Fruit fly (Drosophila melanogaster): ENCODE measurements around the gene ND-20.
A peak's percentile ranks its signal among the peaks of the same experiment; 100 is the strongest.

Gene ND-20

dm6 chrX:15991618-15992526 is 5.3 kb upstream of the ND-20 start, which contains the start of the genes CG46312, eIF5 and exd (continued):
- no peak for TF ChIP-seq Elba2 (GFP tag; optimal IDR thresholded peaks at IDR 0.05)
- peak; percentile 40 for TF ChIP-seq CG2116 (GFP tag; optimal IDR thresholded peaks at IDR 0.05)
- peak; percentile 53 for TF ChIP-seq CG12391 (tag; optimal IDR thresholded peaks at IDR 0.05)
- TF ChIP-seq CG17385 (GFP tag; optimal IDR thresholded peaks at IDR 0.05): no peak
- peak; percentile 88 for TF ChIP-seq CG6791 (GFP tag; IDR thresholded peaks at IDR 0.05; ENCODE audit: partially characterized antibody)
- TF ChIP-seq D19A (tag; optimal IDR thresholded peaks at IDR 0.05): peak; percentile 8
- 0 out of 2 replicates have a peak, but pooled peaks have one; percentile 23 for TF ChIP-seq sna (GFP tag; IDR thresholded peaks at IDR 0.05; ENCODE audit: partially characterized antibody)
- TF ChIP-seq CG12155 (GFP tag; optimal IDR thresholded peaks at IDR 0.05): no peak
- no peak for TF ChIP-seq CG16779 (GFP tag; IDR thresholded peaks at IDR 0.05)
- TF ChIP-seq CG4360 (GFP tag; IDR thresholded peaks at IDR 0.05): no peak
- no peak for TF ChIP-seq sob (GFP tag; IDR thresholded peaks at IDR 0.05)
- TF ChIP-seq CG17328 (GFP tag; IDR thresholded peaks at IDR 0.05): no peak
- TF ChIP-seq CG1024 (GFP tag; IDR thresholded peaks at IDR 0.05): peak; percentile 28; the same call in 1 of the 2 replicates
- TF ChIP-seq BEAF-32 (GFP tag; optimal IDR thresholded peaks at IDR 0.05): peak; percentile 82
- peak; percentile 75 for TF ChIP-seq Scr (GFP tag; IDR thresholded peaks at IDR 0.05; ENCODE audit: partially characterized antibody)
- TF ChIP-seq CG30020 (tag; optimal IDR thresholded peaks at IDR 0.05): peak; percentile 96
- TF ChIP-seq eyg (GFP tag; optimal IDR thresholded peaks at IDR 0.05): no peak
- peak; percentile 42 for TF ChIP-seq gfzf (GFP tag; optimal IDR thresholded peaks at IDR 0.05)
- TF ChIP-seq vvl (GFP tag; IDR thresholded peaks at IDR 0.05): peak; percentile 37; the same call in 1 of the 2 replicates
- TF ChIP-seq CG4820 (GFP tag; optimal IDR thresholded peaks at IDR 0.05): no peak
- TF ChIP-seq nerfin-2 (GFP tag; IDR thresholded peaks at IDR 0.05; ENCODE audit: partially characterized antibody): peak; percentile 86
- TF ChIP-seq caup (GFP tag; optimal IDR thresholded peaks at IDR 0.05; ENCODE audit: severe bottlenecking): no peak
- no peak for TF ChIP-seq stc (GFP tag; IDR thresholded peaks at IDR 0.05)
- peak; percentile 9 for TF ChIP-seq CG1602 (GFP tag; optimal IDR thresholded peaks at IDR 0.05)
- peak in 1 of 2 experiments; percentile 14 for TF ChIP-seq Pdp1 (GFP tag; optimal IDR thresholded peaks at IDR 0.05)
- TF ChIP-seq vnd (GFP tag; IDR thresholded peaks at IDR 0.05; ENCODE audit: partially characterized antibody): peak; percentile 79
- peak; percentile 16 for TF ChIP-seq CG13424 (tag; optimal IDR thresholded peaks at IDR 0.05)
- no peak for TF ChIP-seq Vsx1 (GFP tag; optimal IDR thresholded peaks at IDR 0.05)
- TF ChIP-seq dpn (GFP tag; optimal IDR thresholded peaks at IDR 0.05): no peak
- no peak for TF ChIP-seq GATAe (GFP tag; conservative IDR thresholded peaks at IDR 0.05)
- TF ChIP-seq Bgb (GFP tag; IDR thresholded peaks at IDR 0.05; ENCODE audit: partially characterized antibody): peak; percentile 80
- peak; percentile 20 for TF ChIP-seq CG9727 (GFP tag; optimal IDR thresholded peaks at IDR 0.05)
- peak; percentile 52 for TF ChIP-seq gem (tag; optimal IDR thresholded peaks at IDR 0.05)
- TF ChIP-seq Dll (GFP tag; IDR thresholded peaks at IDR 0.05; ENCODE audit: partially characterized antibody): peak; percentile 69
- TF ChIP-seq bigmax (GFP tag; optimal IDR thresholded peaks at IDR 0.05): peak; percentile 67
- no peak for TF ChIP-seq dan (GFP tag; IDR thresholded peaks at IDR 0.05)
- no peak for TF ChIP-seq insv (GFP tag; optimal IDR thresholded peaks at IDR 0.05)
- no peak for TF ChIP-seq E2f2 (GFP tag; IDR thresholded peaks at IDR 0.05)
- TF ChIP-seq grau (tag; optimal IDR thresholded peaks at IDR 0.05): no peak
- peak; percentile 39; the same call in 1 of the 2 replicates for TF ChIP-seq CG42726 (GFP tag; IDR thresholded peaks at IDR 0.05; ENCODE audit: partially characterized antibody)
- TF ChIP-seq mld (GFP tag; IDR thresholded peaks at IDR 0.05; ENCODE audit: partially characterized antibody): peak; percentile 58; the same call in 1 of the 3 replicates
- TF ChIP-seq CG2199 (GFP tag; IDR thresholded peaks at IDR 0.05): no peak
- TF ChIP-seq amos (GFP tag; IDR thresholded peaks at IDR 0.05; ENCODE audit: partially characterized antibody): peak; percentile 81; the same call in 1 of the 2 replicates
- TF ChIP-seq CG10267 (tag; optimal IDR thresholded peaks at IDR 0.05): peak; percentile 72
- TF ChIP-seq Usf (GFP tag; optimal IDR thresholded peaks at IDR 0.05): no peak
- TF ChIP-seq CG7556 (GFP tag; optimal IDR thresholded peaks at IDR 0.05): peak; percentile 11

All from whole organism, embryonic.